Fruit fly (Drosophila melanogaster): ENCODE results near the gene CG13305.

Gene CG13305

dm6 chr3L:8628964-8629363 is 17.7 kb downstream of the CG13305 start (continued):
- peak; percentile 64; the same call in 1 of the 2 replicates for TF ChIP-seq ttk (GFP tag; IDR thresholded peaks at IDR 0.05)
- TF ChIP-seq CG6683 (GFP tag; optimal IDR thresholded peaks at IDR 0.05), result peak; percentile 17
- TF ChIP-seq hbn (GFP tag; IDR thresholded peaks at IDR 0.05; ENCODE audit: partially characterized antibody), result no peak
- TF ChIP-seq PHDP (tag; optimal IDR thresholded peaks at IDR 0.05), result peak; percentile 70
- TF ChIP-seq CG14860 (GFP tag; IDR thresholded peaks at IDR 0.05; ENCODE audit: partially characterized antibody), result no peak
- TF ChIP-seq HLH54F (GFP tag; optimal IDR thresholded peaks at IDR 0.05), result no peak
- no peak for TF ChIP-seq yki (optimal IDR thresholded peaks at IDR 0.05)
- peak; percentile 57 for TF ChIP-seq onecut (GFP tag; IDR thresholded peaks at IDR 0.05)
- TF ChIP-seq vvl (GFP tag; IDR thresholded peaks at IDR 0.05), result peak; percentile 85
- no peak for TF ChIP-seq Doc3 (GFP tag; IDR thresholded peaks at IDR 0.05; ENCODE audit: partially characterized antibody)
- peak; percentile 61 for TF ChIP-seq twi (tag; optimal IDR thresholded peaks at IDR 0.05)
- no peak for TF ChIP-seq CG13894 (tag; optimal IDR thresholded peaks at IDR 0.05)
- TF ChIP-seq CG16779 (GFP tag; IDR thresholded peaks at IDR 0.05), result no peak
- TF ChIP-seq CG12071 (GFP tag; optimal IDR thresholded peaks at IDR 0.05), result no peak
- no peak for TF ChIP-seq CG18476 (GFP tag; optimal IDR thresholded peaks at IDR 0.05)
- peak; percentile 83 for TF ChIP-seq B-H1 (GFP tag; IDR thresholded peaks at IDR 0.05)
- no peak for TF ChIP-seq Tbp (GFP tag; optimal IDR thresholded peaks at IDR 0.05)
- TF ChIP-seq Bgb (GFP tag; IDR thresholded peaks at IDR 0.05; ENCODE audit: partially characterized antibody), result no peak
- TF ChIP-seq CG11247 (GFP tag; IDR thresholded peaks at IDR 0.05), result peak; percentile 57
- TF ChIP-seq Drgx (GFP tag; IDR thresholded peaks at IDR 0.05), result no peak
- TF ChIP-seq CG14667 (GFP tag; IDR thresholded peaks at IDR 0.05), result peak; percentile 82
- TF ChIP-seq oc (tag; optimal IDR thresholded peaks at IDR 0.05), result no peak
- TF ChIP-seq insv (GFP tag; optimal IDR thresholded peaks at IDR 0.05), result no peak
- peak; percentile 64 for TF ChIP-seq fd96Cb (tag; optimal IDR thresholded peaks at IDR 0.05)

dm6 chr3L:8627839-8628827 is 18.5 kb downstream of the CG13305 start:
- TF ChIP-seq Scr (GFP tag; IDR thresholded peaks at IDR 0.05; ENCODE audit: partially characterized antibody) (0 out of 2 replicates have a peak, but pooled peaks have one; percentile 12), Neu2 (GFP tag; optimal IDR thresholded peaks at IDR 0.05; ENCODE audit: borderline replicate concordance) (no peak), Sox100B (GFP tag; optimal IDR thresholded peaks at IDR 0.05) (no peak), exex (tag; optimal IDR thresholded peaks at IDR 0.05) (no peak), CG8281 (tag; optimal IDR thresholded peaks at IDR 0.05) (peak; percentile 1), Pdp1 (GFP tag; optimal IDR thresholded peaks at IDR 0.05) (peak in 1 of 2 experiments; percentile 31), Mad (GFP tag; optimal IDR thresholded peaks at IDR 0.05) (no peak), lilli (GFP tag; optimal IDR thresholded peaks at IDR 0.05) (no peak), Taf1 (GFP tag; IDR thresholded peaks at IDR 0.05) (no peak), amos (GFP tag; IDR thresholded peaks at IDR 0.05; ENCODE audit: partially characterized antibody) (peak; percentile 70), CG33557 (GFP tag; optimal IDR thresholded peaks at IDR 0.05) (no peak), Eip74EF (GFP tag; optimal IDR thresholded peaks at IDR 0.05) (peak in 1 of 2 experiments; percentile 4), grn (GFP tag; optimal IDR thresholded peaks at IDR 0.05) (no peak), eyg (GFP tag; optimal IDR thresholded peaks at IDR 0.05) (no peak), CG10431 (GFP tag; optimal IDR thresholded peaks at IDR 0.05) (no peak), vvl (GFP tag; IDR thresholded peaks at IDR 0.05) (peak; percentile 27; the same call in 1 of the 2 replicates), CG1233 (GFP tag; optimal IDR thresholded peaks at IDR 0.05) (no peak), knrl (GFP tag; IDR thresholded peaks at IDR 0.05; ENCODE audit: partially characterized antibody) (peak; percentile 51; the same call in 2 of the 3 replicates), sna (GFP tag; IDR thresholded peaks at IDR 0.05; ENCODE audit: partially characterized antibody) (no peak), CG6791 (GFP tag; IDR thresholded peaks at IDR 0.05; ENCODE audit: partially characterized antibody) (peak; percentile 50; the same call in 2 of the 3 replicates), Gsc (GFP tag; IDR thresholded peaks at IDR 0.05) (no peak), Mrtf (GFP tag; IDR thresholded peaks at IDR 0.05) (no peak), Dref (GFP tag; IDR thresholded peaks at IDR 0.05) (no peak), so (GFP tag; IDR thresholded peaks at IDR 0.05) (peak; percentile 68; the same call in 2 of the 3 replicates), CG10267 (tag; optimal IDR thresholded peaks at IDR 0.05) (peak; percentile 16)
